Worm (Caenorhabditis elegans) whole organism, late embryonic: ENCODE measurements around the gene F23D12.2.

Experiments
- ama-1 ChIP-seq: fragments of 150-350 bp; optimal IDR thresholded peaks from 2 replicates; lab custom pipeline; 2014
- hlh-8 ChIP-seq: sonication (generic microtip); optimal IDR thresholded peaks from 2 replicates; lab custom pipeline; 2016; ENCODE audit warnings: missing genotype, missing genetic modification characterization, missing compliant biosample characterization
- tbx-2 ChIP-seq: sonication (generic microtip); optimal IDR thresholded peaks from 2 replicates; lab custom pipeline; 2016; ENCODE audit warnings: missing genetic modification characterization, missing compliant biosample characterization
- unc-86 ChIP-seq: sonication (generic microtip); optimal IDR thresholded peaks from 2 replicates; lab custom pipeline; 2016; ENCODE audit warnings: missing genetic modification characterization, missing compliant biosample characterization

DNA sequence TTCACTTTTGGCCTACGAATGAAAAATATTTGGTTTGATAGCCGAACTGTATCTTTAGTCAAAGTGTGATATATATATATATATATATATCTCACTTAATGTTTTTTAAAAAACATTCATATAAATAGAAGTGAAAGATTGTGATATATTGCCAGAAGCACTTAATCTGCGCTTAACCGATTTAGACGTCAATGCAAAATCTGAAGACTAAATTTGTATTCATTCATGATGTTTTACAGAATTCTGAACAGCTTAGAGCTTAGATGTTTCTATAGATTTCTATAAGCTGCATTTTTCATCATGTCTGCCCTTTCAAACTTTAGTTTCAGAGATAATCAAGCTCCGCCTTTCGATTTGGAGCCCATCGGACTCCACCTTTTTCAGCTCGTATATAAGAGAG, 20.9 kb upstream of the F23D12.2 start, which contains the start of gene F23D12.3:
- TF ChIP-seq tbx-2 (tag; lab: Kevin White, UChicago) (no peak), hlh-8 (no peak), ama-1 (lab: Kevin White, UChicago) (no peak), unc-86 (tag; lab: Kevin White, UChicago) (no peak)
